Worm (Caenorhabditis elegans): Measurements from ENCODE around the gene C04E6.4.

DNA sequence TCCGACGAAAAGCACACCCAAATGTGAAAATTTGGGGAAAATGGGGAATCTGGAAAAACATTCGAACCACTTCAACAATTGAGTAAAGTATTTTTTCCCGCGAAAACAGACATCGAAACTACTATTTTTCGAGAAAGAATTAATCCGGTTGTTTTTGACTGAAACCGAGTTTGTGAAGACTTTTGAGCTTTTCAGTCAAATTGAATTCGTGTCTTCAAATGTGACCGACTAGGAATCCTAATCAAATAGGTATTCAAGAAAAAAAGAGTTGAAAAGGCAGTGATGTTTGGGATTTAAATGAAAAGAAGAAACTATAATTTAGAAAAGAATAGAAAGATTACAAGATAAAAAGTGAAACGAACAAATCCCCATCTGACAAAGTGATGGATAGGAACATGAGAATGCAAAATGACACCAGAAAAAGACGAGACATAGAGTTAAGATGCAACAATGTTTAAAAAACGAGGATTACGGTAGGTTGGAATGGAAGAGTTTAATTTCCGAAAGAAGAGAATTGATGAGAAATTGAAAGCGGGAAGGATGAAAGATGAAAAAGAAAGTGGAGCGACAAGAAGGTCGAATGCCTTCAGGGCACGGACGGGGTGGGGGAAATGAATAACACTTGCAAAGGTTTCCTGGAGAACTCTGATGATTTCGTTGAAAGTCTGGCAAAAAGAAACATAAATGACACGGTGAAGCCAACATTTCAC is 44.6 kb upstream of the C04E6.4 start, which contains the start of gene F26F12.8:
- TF ChIP-seq K02D7.2 (tag; optimal IDR thresholded peaks at IDR 0.05) (no peak), pqm-1 (tag; optimal IDR thresholded peaks at IDR 0.05) (no peak), gmeb-2 (tag; optimal IDR thresholded peaks at IDR 0.05) (no peak), unc-86 (tag; optimal IDR thresholded peaks at IDR 0.05) (no peak), fax-1 (tag; optimal IDR thresholded peaks at IDR 0.05) (no peak), eyg-1 (tag; optimal IDR thresholded peaks at IDR 0.05) (no peak), ceh-9 (tag; optimal IDR thresholded peaks at IDR 0.05) (no peak), fkh-10 (GFP tag; optimal IDR thresholded peaks at IDR 0.05) (no peak), ceh-48 (tag; optimal IDR thresholded peaks at IDR 0.05) (no peak)

Measured in whole organism, late embryonic.